Fruit fly (Drosophila melanogaster): Measurements from ENCODE around the gene CG33985.

The CG33985 gene

DNA sequence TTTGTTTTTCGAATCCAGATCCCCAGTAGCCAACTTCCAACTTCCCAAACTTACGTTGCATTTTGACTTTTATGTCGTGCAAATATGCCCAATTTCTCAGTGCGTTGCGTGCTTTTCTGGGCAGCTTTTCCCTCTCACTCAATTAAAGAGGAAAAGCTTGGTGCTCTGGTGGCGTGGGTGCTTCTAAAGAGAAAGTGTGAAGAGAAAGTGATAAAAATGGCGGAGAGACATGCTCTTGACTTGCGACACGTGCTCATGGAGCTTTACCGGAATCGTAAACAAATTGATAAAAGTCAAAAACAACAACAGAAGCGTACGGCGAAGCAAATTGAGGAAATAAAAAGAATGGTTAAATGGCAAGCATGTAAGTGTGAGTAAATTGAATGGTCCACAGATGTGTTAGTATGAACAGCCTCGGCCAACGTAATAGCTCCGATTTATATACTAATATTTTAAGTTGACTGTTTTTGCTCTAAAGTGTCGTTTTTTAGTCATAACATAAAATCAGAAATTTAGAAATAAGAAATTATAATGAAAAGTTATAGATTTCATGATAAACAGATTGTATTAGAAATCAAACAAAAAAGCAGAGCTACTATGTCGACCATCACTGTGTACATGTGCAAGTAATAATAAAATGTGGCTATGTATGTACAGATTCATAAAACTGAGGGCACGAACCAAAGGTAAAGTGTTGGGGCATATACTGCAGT, 32.6 kb downstream of the CG33985 start (continued):
- TF ChIP-seq CrebB (tag; optimal IDR thresholded peaks at IDR 0.05) (no peak), CkIIα-i1 (GFP tag; IDR thresholded peaks at IDR 0.05) (no peak), CG5245 (GFP tag; optimal IDR thresholded peaks at IDR 0.05) (peak; percentile 26), CG8478 (optimal IDR thresholded peaks at IDR 0.05) (no peak), CG3995 (GFP tag; optimal IDR thresholded peaks at IDR 0.05) (no peak), CG17359 (tag; optimal IDR thresholded peaks at IDR 0.05) (peak; percentile 48), CG3847 (GFP tag; IDR thresholded peaks at IDR 0.05) (no peak; the same call in 1 of the 2 replicates), nerfin-1 (tag; optimal IDR thresholded peaks at IDR 0.05) (no peak), pnt (GFP tag; optimal IDR thresholded peaks at IDR 0.05) (no peak), gcm2 (GFP tag; optimal IDR thresholded peaks at IDR 0.05) (no peak), aop (GFP tag; IDR thresholded peaks at IDR 0.05) (no peak), CG30020 (tag; optimal IDR thresholded peaks at IDR 0.05) (no peak), Atf-2 (GFP tag; optimal IDR thresholded peaks at IDR 0.05) (no peak), exex (tag; optimal IDR thresholded peaks at IDR 0.05) (no peak), CG30403 (GFP tag; optimal IDR thresholded peaks at IDR 0.05) (peak; percentile 7), CG2129 (GFP tag; IDR thresholded peaks at IDR 0.05; ENCODE audit: partially characterized antibody) (no peak), CG12104 (GFP tag; optimal IDR thresholded peaks at IDR 0.05) (peak; percentile 16), Myb (GFP tag; optimal IDR thresholded peaks at IDR 0.05) (no peak), CG31388 (GFP tag; optimal IDR thresholded peaks at IDR 0.05) (no peak), Meics (GFP tag; optimal IDR thresholded peaks at IDR 0.05) (peak; percentile 8), Drgx (GFP tag; IDR thresholded peaks at IDR 0.05) (no peak), CG13296 (GFP tag; optimal IDR thresholded peaks at IDR 0.05) (no peak), ind (GFP tag; optimal IDR thresholded peaks at IDR 0.05) (no peak), CG7372 (GFP tag; IDR thresholded peaks at IDR 0.05) (no peak), Blimp-1 (GFP tag; optimal IDR thresholded peaks at IDR 0.05) (peak; percentile 37), CG3281 (GFP tag; optimal IDR thresholded peaks at IDR 0.05) (peak; percentile 54), CG17361 (GFP tag; IDR thresholded peaks at IDR 0.05) (peak; percentile 54; the same call in 2 of the 3 replicates), Atf6 (GFP tag; IDR thresholded peaks at IDR 0.05) (no peak), Nf-YA (GFP tag; IDR thresholded peaks at IDR 0.05) (no peak), CG15073 (GFP tag; optimal IDR thresholded peaks at IDR 0.05) (no peak), gfzf (GFP tag; optimal IDR thresholded peaks at IDR 0.05) (no peak), CG17612 (GFP tag; IDR thresholded peaks at IDR 0.05) (no peak), oc (tag; optimal IDR thresholded peaks at IDR 0.05) (no peak), fu2 (GFP tag; optimal IDR thresholded peaks at IDR 0.05) (no peak), trem (tag; optimal IDR thresholded peaks at IDR 0.05) (no peak), Ptx1 (GFP tag; IDR thresholded peaks at IDR 0.05) (peak; percentile 52; the same call in 1 of the 2 replicates), BtbVII (GFP tag; optimal IDR thresholded peaks at IDR 0.05) (no peak), CHES-1-like (GFP tag; optimal IDR thresholded peaks at IDR 0.05) (no peak), eyg (GFP tag; optimal IDR thresholded peaks at IDR 0.05) (no peak), Dip3 (GFP tag; optimal IDR thresholded peaks at IDR 0.05) (no peak), CG7271 (tag; optimal IDR thresholded peaks at IDR 0.05) (no peak), CG2712 (tag; optimal IDR thresholded peaks at IDR 0.05) (peak; percentile 25), lola (GFP tag; optimal IDR thresholded peaks at IDR 0.05) (no peak), chm (GFP tag; IDR thresholded peaks at IDR 0.05) (0 out of 2 replicates have a peak, but pooled peaks have one; percentile 37), CG12391 (tag; optimal IDR thresholded peaks at IDR 0.05) (peak; percentile 5), tap (tag; optimal IDR thresholded peaks at IDR 0.05) (peak; percentile 60), CG34422 (GFP tag; IDR thresholded peaks at IDR 0.05) (peak; percentile 60; the same call in 1 of the 3 replicates), CTCF (GFP tag; optimal IDR thresholded peaks at IDR 0.05) (no peak), CG12769 (tag; optimal IDR thresholded peaks at IDR 0.05) (no peak), MESR4 (GFP tag; optimal IDR thresholded peaks at IDR 0.05) (no peak), Fer2 (tag; optimal IDR thresholded peaks at IDR 0.05) (no peak)

Measured in whole organism, embryonic.